Worm (Caenorhabditis elegans) whole organism, L3 larva: Measurements from ENCODE around the gene ZK666.12.

Experiments
- ceh-82 ChIP-seq: fragments of 150-350 bp; optimal IDR thresholded peaks from 2 replicates; lab custom pipeline; 2014; ENCODE audit warnings: missing biosample characterization, missing genetic modification characterization
- egl-5 ChIP-seq: fragments of 150-350 bp; optimal IDR thresholded peaks from 2 replicates; lab custom pipeline; 2017; ENCODE audit warnings: missing biosample characterization, missing genetic modification reagents, missing genetic modification characterization, inconsistent platforms
- nhr-237 ChIP-seq: fragments of 150-350 bp; optimal IDR thresholded peaks from 2 replicates; lab custom pipeline; 2014; ENCODE audit warnings: missing biosample characterization, missing genetic modification characterization
- nhr-25 ChIP-seq: sonication (generic microtip); optimal IDR thresholded peaks from 2 replicates; lab custom pipeline; 2017; ENCODE audit warnings: missing biosample characterization, missing genetic modification characterization
- nhr-76 ChIP-seq: fragments of 150-350 bp; sonication (generic microtip); optimal IDR thresholded peaks from 5 replicates; lab custom pipeline; 2014; ENCODE audit warnings: missing biosample characterization, missing genetic modification characterization

ce11 chrII:10543457-10544137 is 47.6 kb downstream of the ZK666.12 start:
- no peak for TF ChIP-seq nhr-237 (tag; lab: Kevin White, UChicago)
- no peak for TF ChIP-seq nhr-76 (tag; lab: Kevin White, UChicago)
- peak; percentile 8 for TF ChIP-seq nhr-25
- TF ChIP-seq ceh-82 (tag; lab: Kevin White, UChicago) = no peak
- no peak for TF ChIP-seq egl-5 (tag; lab: Kevin White, UChicago)
